Worm (Caenorhabditis elegans) whole organism, L3 larva: Measurements from ENCODE around the gene rcs-1.
A peak's percentile ranks its signal among the peaks of the same experiment; 100 is the strongest.

Experiments
- jun-1 ChIP-seq: fragments of 150-350 bp; optimal IDR thresholded peaks from 2 replicates; lab custom pipeline; 2014; ENCODE audit warnings: missing biosample characterization, missing genetic modification reagents, missing genetic modification characterization
- mdl-1 ChIP-seq: fragments of 150-350 bp; optimal IDR thresholded peaks from 2 replicates; lab custom pipeline; 2014; ENCODE audit warnings: missing biosample characterization, missing genetic modification characterization
- nfya-1 ChIP-seq: sonication (generic microtip); optimal IDR thresholded peaks from 2 replicates; lab custom pipeline; 2017; ENCODE audit warnings: missing genetic modification characterization, mild to moderate bottlenecking, missing compliant biosample characterization, antibody characterized with exemption, moderate library complexity; ENCODE audit not compliant: insufficient read depth
- nhr-237 ChIP-seq: fragments of 150-350 bp; optimal IDR thresholded peaks from 2 replicates; lab custom pipeline; 2014; ENCODE audit warnings: missing biosample characterization, missing genetic modification characterization
- nhr-25 ChIP-seq: sonication (generic microtip); optimal IDR thresholded peaks from 2 replicates; lab custom pipeline; 2017; ENCODE audit warnings: missing biosample characterization, missing genetic modification characterization
- nhr-28 ChIP-seq: fragments of 150-350 bp; optimal IDR thresholded peaks from 2 replicates; lab custom pipeline; 2014; ENCODE audit warnings: missing biosample characterization, missing genetic modification characterization
- pha-4 ChIP-seq: fragments of 150-350 bp; optimal IDR thresholded peaks from 2 replicates; lab custom pipeline; 2014; ENCODE audit warnings: missing biosample characterization, missing genetic modification reagents, missing genetic modification characterization
- sea-2 ChIP-seq: fragments of 150-350 bp; sonication (generic microtip); optimal IDR thresholded peaks from 4 replicates; lab custom pipeline; 2014; ENCODE audit warnings: missing biosample characterization, missing genetic modification reagents, missing genetic modification characterization
- ztf-11 ChIP-seq: fragments of 150-350 bp; optimal IDR thresholded peaks from 2 replicates; lab custom pipeline; 2014; ENCODE audit warnings: missing biosample characterization, missing genetic modification characterization
- ztf-4 ChIP-seq: fragments of 150-350 bp; optimal IDR thresholded peaks from 2 replicates; lab custom pipeline; 2014; ENCODE audit warnings: missing biosample characterization, missing genetic modification characterization

DNA sequence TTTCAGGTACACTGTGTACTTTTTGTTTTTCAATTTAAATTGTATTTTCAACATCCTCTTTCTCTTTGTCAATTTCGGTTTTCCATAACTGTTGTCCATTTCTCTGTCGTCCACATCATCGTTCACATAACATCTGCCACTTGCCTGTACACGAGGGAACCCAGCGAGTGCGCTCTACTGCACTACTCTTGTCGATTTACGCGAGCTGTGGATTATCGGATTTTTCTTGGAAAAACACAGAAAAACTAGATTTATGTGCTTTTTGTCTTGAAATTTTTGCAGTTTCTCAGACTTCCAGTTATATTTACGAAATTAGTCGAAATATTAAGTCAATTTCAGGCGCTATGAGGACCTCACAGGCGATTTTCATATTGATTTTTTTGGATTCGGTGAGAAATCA is 36.5 kb downstream of the rcs-1 start, which contains the start of gene chup-1:
- no peak for TF ChIP-seq nhr-28 (tag; lab: Kevin White, UChicago)
- TF ChIP-seq nhr-25 (tag; lab: Kevin White, UChicago): no peak
- TF ChIP-seq pha-4 (tag; lab: Kevin White, UChicago): peak; percentile 60
- TF ChIP-seq ztf-11 (tag; lab: Kevin White, UChicago): no peak
- TF ChIP-seq ztf-4 (tag; lab: Kevin White, UChicago): no peak
- TF ChIP-seq jun-1 (tag; lab: Kevin White, UChicago): no peak
- no peak for TF ChIP-seq mdl-1 (tag; lab: Kevin White, UChicago)
- peak; percentile 41 for TF ChIP-seq nfya-1 (tag; lab: Kevin White, UChicago)
- no peak for TF ChIP-seq nhr-237 (tag; lab: Kevin White, UChicago)
- no peak for TF ChIP-seq sea-2
